Worm (Caenorhabditis elegans): ENCODE data around the gene fbxa-194.

fbxa-194 gene

DNA sequence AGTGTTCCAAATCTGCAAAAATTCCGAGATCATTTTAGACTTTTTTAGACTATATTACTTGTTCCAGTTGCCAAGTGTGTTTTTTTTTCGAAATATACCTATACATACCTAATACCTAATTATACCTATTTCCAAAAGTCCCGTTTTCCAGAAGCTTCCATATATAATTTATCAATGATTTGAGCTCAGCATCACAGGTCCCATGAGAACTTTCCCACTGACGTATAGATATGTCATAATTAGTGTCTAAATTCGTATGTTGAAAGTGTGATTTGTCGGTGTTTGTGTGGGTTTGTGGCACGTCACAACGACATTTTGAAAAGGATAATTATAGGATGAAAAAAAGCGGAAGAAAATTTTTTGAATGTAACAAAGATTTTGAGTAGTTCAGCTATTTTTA is 27.0 kb upstream of the fbxa-194 start:
- TF ChIP-seq pax-3 (tag; optimal IDR thresholded peaks at IDR 0.05) (peak; percentile 8), nhr-47 (tag; optimal IDR thresholded peaks at IDR 0.05) (no peak), ama-1 (optimal IDR thresholded peaks at IDR 0.05) (no peak), efl-1 (optimal IDR thresholded peaks at IDR 0.05) (no peak), efl-1 (GFP tag; optimal IDR thresholded peaks at IDR 0.05 in 1 of 2) (peak in 1 of 2 experiments; percentile 37), alr-1 (tag; optimal IDR thresholded peaks at IDR 0.05; ENCODE audit: borderline replicate concordance) (no peak), dsc-1 (tag; optimal IDR thresholded peaks at IDR 0.05) (peak; percentile 40), fkh-8 (tag; optimal IDR thresholded peaks at IDR 0.05) (peak; percentile 51), egl-27 (tag; optimal IDR thresholded peaks at IDR 0.05) (no peak), nhr-71 (tag; optimal IDR thresholded peaks at IDR 0.05) (peak; percentile 8), lin-35 (GFP tag; optimal IDR thresholded peaks at IDR 0.05) (no peak), ceh-8 (GFP tag; optimal IDR thresholded peaks at IDR 0.05) (peak; percentile 71)

DNA sequence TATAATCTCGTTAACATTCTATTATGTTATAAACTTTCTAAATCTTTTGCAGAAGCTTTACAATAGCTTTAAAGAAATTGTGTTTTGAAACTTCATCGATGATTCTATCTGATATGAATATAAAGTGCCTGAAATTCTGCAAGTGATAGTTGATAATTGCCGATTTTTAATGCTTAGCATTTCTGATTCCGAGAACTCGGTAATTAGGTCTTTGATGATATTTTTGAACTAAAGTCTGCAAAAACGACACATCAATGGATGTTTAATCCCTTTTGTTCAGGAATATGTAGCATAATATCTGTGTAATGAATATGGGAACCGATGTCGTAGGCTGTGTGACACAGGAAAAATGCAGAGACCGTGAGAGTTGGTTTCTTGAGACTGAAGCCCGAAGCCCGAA is 24.3 kb upstream of the fbxa-194 start:
- TF ChIP-seq dsc-1 (tag; optimal IDR thresholded peaks at IDR 0.05) (peak; percentile 92), sox-4 (tag; optimal IDR thresholded peaks at IDR 0.05) (peak; percentile 33), nhr-20 (tag; optimal IDR thresholded peaks at IDR 0.05) (no peak)

DNA sequence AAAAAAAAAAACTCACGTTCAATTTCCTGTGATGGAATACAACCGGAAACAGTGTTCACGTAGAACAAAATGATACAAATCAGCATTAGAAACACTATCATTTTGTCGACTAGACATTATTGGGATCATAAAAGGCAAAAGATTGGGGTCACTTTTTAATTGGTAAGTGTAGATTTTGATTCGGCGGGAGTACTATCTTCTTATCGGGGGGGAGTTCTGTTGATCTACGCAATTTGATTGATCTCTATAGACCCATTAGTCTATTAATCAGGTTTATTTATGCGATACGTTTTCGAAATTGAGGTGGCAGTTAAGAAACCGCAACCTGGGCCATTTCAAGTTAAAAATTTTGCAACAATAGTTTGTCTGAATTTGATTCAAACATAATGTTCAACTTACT is 22.5 kb upstream of the fbxa-194 start, which contains the start of gene Y116F11B.2:
Gene Y116F11B.2, minus strand, starts transcription at position 101 of the 400 bp plus-strand sequence.
- TF ChIP-seq blmp-1 (tag; optimal IDR thresholded peaks at IDR 0.05) = peak; percentile 12
- TF ChIP-seq ets-5 (GFP tag; IDR thresholded peaks at IDR 0.05) = no peak
- TF ChIP-seq nhr-84 (tag; optimal IDR thresholded peaks at IDR 0.05) = no peak
- no peak for TF ChIP-seq nhr-77 (tag; optimal IDR thresholded peaks at IDR 0.05)
- TF ChIP-seq lin-35 (GFP tag; optimal IDR thresholded peaks at IDR 0.05) = no peak

DNA sequence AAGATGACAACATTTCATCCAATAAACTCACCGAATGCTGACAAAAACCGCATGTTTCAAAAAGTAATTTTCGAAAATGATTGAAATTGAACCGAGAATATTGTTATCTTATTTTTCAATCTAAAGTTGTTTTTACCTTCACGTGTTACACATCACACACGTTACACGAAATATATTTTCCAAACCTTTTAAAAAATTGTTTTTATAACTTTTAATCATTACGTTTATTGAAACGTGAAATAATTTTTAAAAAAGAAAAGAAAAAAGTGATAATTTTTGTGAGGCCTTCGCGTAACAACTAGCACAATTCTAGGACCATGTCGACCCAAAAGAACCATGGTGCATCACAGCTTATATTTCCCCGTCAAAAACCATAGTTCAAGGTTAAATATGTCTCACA is 16.4 kb upstream of the fbxa-194 start, which contains the start of gene M162.7:
Gene M162.7, minus strand, starts transcription at position 101 of the 400 bp plus-strand sequence.
- TF ChIP-seq fkh-8 (tag; optimal IDR thresholded peaks at IDR 0.05) = no peak
- no peak for TF ChIP-seq pax-3 (tag; optimal IDR thresholded peaks at IDR 0.05)
- no peak for TF ChIP-seq Y116A8C.19 (tag; optimal IDR thresholded peaks at IDR 0.05; ENCODE audit: borderline replicate concordance)
- no peak for TF ChIP-seq nhr-19 (GFP tag; conservative IDR thresholded peaks at IDR 0.05)
- no peak for TF ChIP-seq mdl-1 (tag; optimal IDR thresholded peaks at IDR 0.05)
- TF ChIP-seq lin-13 (GFP tag; optimal IDR thresholded peaks at IDR 0.05) = no peak
- no peak for TF ChIP-seq grh-1 (GFP tag; IDR thresholded peaks at IDR 0.05)
- no peak for TF ChIP-seq C16A3.4 (tag; optimal IDR thresholded peaks at IDR 0.05)
- no peak for TF ChIP-seq unc-30 (tag; optimal IDR thresholded peaks at IDR 0.05)

DNA sequence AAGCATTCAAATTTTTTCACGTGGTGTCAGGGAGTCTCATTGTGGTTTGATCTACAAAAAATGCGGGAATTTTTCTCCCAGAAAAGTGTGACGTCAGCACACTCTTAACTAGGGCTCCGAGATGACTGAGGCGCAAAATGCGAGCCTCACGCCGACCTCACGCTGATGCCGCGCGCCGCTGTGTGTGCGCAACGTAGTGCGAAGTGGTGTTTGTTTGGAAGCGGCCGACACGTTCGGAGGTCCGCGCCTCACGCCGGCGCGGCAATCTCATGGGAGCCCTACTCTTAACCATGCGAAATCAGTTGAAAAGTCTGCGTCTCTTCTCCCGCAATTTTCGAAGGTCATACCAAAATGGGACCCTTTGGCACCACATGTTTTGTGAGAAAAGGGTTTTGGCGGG is 11.7 kb upstream of the fbxa-194 start:
- TF ChIP-seq fkh-10 (GFP tag; optimal IDR thresholded peaks at IDR 0.05) (no peak), nhr-237 (tag; optimal IDR thresholded peaks at IDR 0.05) (no peak), fkh-8 (tag; optimal IDR thresholded peaks at IDR 0.05) (no peak), dpl-1 (GFP tag; optimal IDR thresholded peaks at IDR 0.05) (no peak), ceh-8 (GFP tag; optimal IDR thresholded peaks at IDR 0.05) (no peak), rnt-1 (tag; optimal IDR thresholded peaks at IDR 0.05) (no peak), fkh-4 (tag; optimal IDR thresholded peaks at IDR 0.05; ENCODE audit: borderline replicate concordance) (no peak), tlp-1 (tag; optimal IDR thresholded peaks at IDR 0.05) (no peak), nhr-77 (tag; optimal IDR thresholded peaks at IDR 0.05) (no peak), lin-35 (GFP tag; optimal IDR thresholded peaks at IDR 0.05) (no peak), lin-14 (GFP tag; optimal IDR thresholded peaks at IDR 0.05) (no peak), ceh-63 (GFP tag; optimal IDR thresholded peaks at IDR 0.05) (no peak), sox-4 (tag; optimal IDR thresholded peaks at IDR 0.05) (no peak), unc-98 (GFP tag; IDR thresholded peaks at IDR 0.05) (no peak), dsc-1 (tag; optimal IDR thresholded peaks at IDR 0.05) (no peak), ama-1 (optimal IDR thresholded peaks at IDR 0.05) (no peak), efl-1 (optimal IDR thresholded peaks at IDR 0.05) (no peak), efl-1 (GFP tag; optimal IDR thresholded peaks at IDR 0.05 in 1 of 2) (no peak), ces-1 (GFP tag; optimal IDR thresholded peaks at IDR 0.05) (no peak), ceh-82 (tag; optimal IDR thresholded peaks at IDR 0.05) (no peak), pag-3 (tag; optimal IDR thresholded peaks at IDR 0.05; ENCODE audit: borderline replicate concordance, insufficient read depth) (no peak)

Data from whole organism, L1 larva.